Worm (Caenorhabditis elegans) whole organism, young adult: ENCODE data around the gene kxd-1.

ENCODE experiments used
- B0035.1 ChIP-seq: sonication (generic microtip); optimal IDR thresholded peaks from 2 replicates; lab custom pipeline; 2016; ENCODE audit warnings: missing genetic modification characterization, mild to moderate bottlenecking, missing compliant biosample characterization, missing genotype, missing genetic modification reagents
- C17E4.6 ChIP-seq: fragments of 200-800 bp; sonication (Bioruptor generic); IDR thresholded peaks from 2 replicates; pipeline ENCODE4 v1.3.6; 2022; ENCODE audit warnings: missing genetic modification reagents, missing genetic modification characterization, missing compliant biosample characterization
- D2030.7 ChIP-seq: fragments of 200-800 bp; sonication (Bioruptor generic); IDR thresholded peaks from 2 replicates; pipeline ENCODE4 v1.3.6; 2022; ENCODE audit warnings: missing genetic modification reagents, missing genetic modification characterization, missing compliant biosample characterization
- F22D6.2 ChIP-seq: sonication (generic microtip); optimal IDR thresholded peaks from 2 replicates; lab custom pipeline; 2016; ENCODE audit warnings: mild to moderate bottlenecking, missing genetic modification characterization, missing compliant biosample characterization
- F37B4.10 ChIP-seq: fragments of 200-800 bp; sonication (Bioruptor generic); IDR thresholded peaks from 2 replicates; pipeline ENCODE4 v1.3.6; 2022; ENCODE audit warnings: missing genetic modification characterization, missing compliant biosample characterization
- F55B11.4 ChIP-seq: sonication (generic microtip); optimal IDR thresholded peaks from 2 replicates; lab custom pipeline; 2016; ENCODE audit warnings: missing compliant biosample characterization, missing genetic modification characterization, borderline replicate concordance; ENCODE audit not compliant: insufficient read depth
- K12H6.12 ChIP-seq: fragments of 200-800 bp; sonication (Bioruptor generic); optimal IDR thresholded peaks from 2 replicates; lab custom pipeline; 2018; ENCODE audit warnings: mild to moderate bottlenecking, missing genetic modification characterization, missing compliant biosample characterization
- T07F8.4 ChIP-seq: sonication (generic microtip); optimal IDR thresholded peaks from 2 replicates; lab custom pipeline; 2016; ENCODE audit warnings: mild to moderate bottlenecking, missing genetic modification characterization, moderate library complexity, missing compliant biosample characterization
- Y67H2A.10 ChIP-seq: fragments of 200-800 bp; sonication (Bioruptor generic); conservative IDR thresholded peaks from 2 replicates; pipeline ENCODE4 v1.3.6; 2022; ENCODE audit warnings: missing genetic modification reagents, missing genetic modification characterization, missing compliant biosample characterization
- Y79H2A.3 ChIP-seq: fragments of 200-800 bp; sonication (Bioruptor generic); conservative IDR thresholded peaks from 2 replicates; pipeline ENCODE4 v1.3.6; 2022; ENCODE audit warnings: missing genetic modification reagents, missing genetic modification characterization, missing compliant biosample characterization
- atf-7 ChIP-seq: sonication (generic microtip); optimal IDR thresholded peaks from 2 replicates; lab custom pipeline; 2017; ENCODE audit warnings: mild to moderate bottlenecking, missing genetic modification characterization, missing compliant biosample characterization
- attf-3 ChIP-seq: fragments of 200-800 bp; sonication (Bioruptor generic); conservative IDR thresholded peaks from 2 replicates; pipeline ENCODE4 v1.3.6; 2022; ENCODE audit warnings: missing genetic modification reagents, missing genetic modification characterization, missing compliant biosample characterization
- attf-5 ChIP-seq: fragments of 200-800 bp; sonication (Bioruptor generic); optimal IDR thresholded peaks from 2 replicates; lab custom pipeline; 2018; ENCODE audit warnings: mild to moderate bottlenecking, missing genetic modification characterization, missing compliant biosample characterization
- bed-2 ChIP-seq: fragments of 200-800 bp; sonication (Bioruptor generic); IDR thresholded peaks from 2 replicates; pipeline ENCODE4 v1.3.6; 2022; ENCODE audit warnings: missing genetic modification reagents, missing genetic modification characterization, missing compliant biosample characterization
- cebp-1 ChIP-seq, 2 experiments: fragments of 200-800 bp in 1 of 2; sonication (Bioruptor generic) in 1 of 2; sonication (generic microtip) in 1 of 2; IDR thresholded peaks in 1 of 2; optimal IDR thresholded peaks in 1 of 2; 2 replicates each; pipeline versions ENCODE4 v1.3.6 to Lab custom; 2017 to 2022; ENCODE audit warnings: missing compliant biosample characterization in 2 of 2, missing genetic modification characterization in 2 of 2, mild to moderate bottlenecking in 1 of 2, missing genetic modification reagents in 1 of 2, moderate library complexity in 1 of 2
- ceh-27 ChIP-seq: fragments of 200-800 bp; sonication (Bioruptor generic); optimal IDR thresholded peaks from 2 replicates; lab custom pipeline; 2018; ENCODE audit warnings: mild to moderate bottlenecking, missing genetic modification characterization, moderate library complexity, missing compliant biosample characterization
- ceh-40 ChIP-seq: fragments of 200-800 bp; sonication (Bioruptor generic); IDR thresholded peaks from 2 replicates; pipeline ENCODE4 v1.3.6; 2022; ENCODE audit warnings: missing genetic modification characterization, missing compliant biosample characterization
- ceh-58 ChIP-seq: fragments of 200-800 bp; sonication (Bioruptor generic); IDR thresholded peaks from 2 replicates; pipeline ENCODE4 v1.3.6; 2022; ENCODE audit warnings: missing genetic modification characterization, missing compliant biosample characterization
- ceh-91 ChIP-seq: fragments of 200-800 bp; sonication (Bioruptor generic); IDR thresholded peaks from 2 replicates; pipeline ENCODE4 v1.3.6; 2022; ENCODE audit warnings: missing genetic modification reagents, missing genetic modification characterization, missing compliant biosample characterization
- die-1 ChIP-seq: sonication (generic microtip); optimal IDR thresholded peaks from 2 replicates; lab custom pipeline; 2016; ENCODE audit warnings: missing genotype, mild to moderate bottlenecking, missing genetic modification characterization, missing compliant biosample characterization
- efl-1 ChIP-seq: fragments of 150-350 bp; optimal IDR thresholded peaks from 2 replicates; lab custom pipeline; 2014; ENCODE audit warnings: missing biosample characterization, missing genetic modification reagents, missing genetic modification characterization
- egrh-3 ChIP-seq: fragments of 200-800 bp; sonication (Bioruptor generic); IDR thresholded peaks from 2 replicates; pipeline ENCODE4 v1.3.6; 2022; ENCODE audit warnings: missing genetic modification reagents, missing genetic modification characterization, missing compliant biosample characterization
- ets-4 ChIP-seq: fragments of 200-800 bp; sonication (Bioruptor generic); optimal IDR thresholded peaks from 2 replicates; lab custom pipeline; 2018; ENCODE audit warnings: mild to moderate bottlenecking, missing genetic modification characterization, missing compliant biosample characterization
- fkh-3 ChIP-seq: sonication (generic microtip); optimal IDR thresholded peaks from 2 replicates; lab custom pipeline; 2016; ENCODE audit warnings: mild to moderate bottlenecking, missing genetic modification characterization, missing compliant biosample characterization
- hmg-20 ChIP-seq: fragments of 200-800 bp; sonication (Bioruptor generic); IDR thresholded peaks from 2 replicates; pipeline ENCODE4 v1.3.6; 2022; ENCODE audit warnings: missing genetic modification reagents, missing genetic modification characterization, missing compliant biosample characterization
- lag-1 ChIP-seq: fragments of 200-800 bp; sonication (Bioruptor generic); IDR thresholded peaks from 2 replicates; pipeline ENCODE4 v1.3.6; 2022; ENCODE audit warnings: missing genetic modification reagents, missing genetic modification characterization, missing compliant biosample characterization
- let-607 ChIP-seq, 2 experiments: fragments of 200-800 bp in 1 of 2; sonication (Bioruptor generic) in 1 of 2; sonication (generic microtip) in 1 of 2; optimal IDR thresholded peaks; 2 replicates each; lab custom pipeline; 2016 to 2018; ENCODE audit warnings: mild to moderate bottlenecking in 2 of 2, missing compliant biosample characterization in 2 of 2, missing genetic modification characterization in 2 of 2, moderate library complexity in 2 of 2, missing genotype in 1 of 2
- lin-35 ChIP-seq, 3 experiments: fragments of 150-350 bp in 2 of 3; sonication (generic microtip) in 1 of 3; optimal IDR thresholded peaks; 2 replicates each; lab custom pipeline; 2014 to 2018; ENCODE audit warnings: missing biosample characterization in 3 of 3, missing genetic modification characterization in 3 of 3, missing genetic modification reagents in 3 of 3
- lin-54 ChIP-seq: fragments of 200-800 bp; sonication (Bioruptor generic); optimal IDR thresholded peaks from 2 replicates; lab custom pipeline; 2018; ENCODE audit warnings: mild to moderate bottlenecking, missing genetic modification characterization, missing compliant biosample characterization
- lsy-27 ChIP-seq: sonication (generic microtip); optimal IDR thresholded peaks from 2 replicates; lab custom pipeline; 2017; ENCODE audit warnings: missing genetic modification characterization, mild to moderate bottlenecking, missing compliant biosample characterization, antibody characterized with exemption, missing genotype, borderline replicate concordance; ENCODE audit not compliant: insufficient read depth
- madf-3 ChIP-seq: fragments of 200-800 bp; sonication (Bioruptor generic); IDR thresholded peaks from 2 replicates; pipeline ENCODE4 v1.3.6; 2022; ENCODE audit warnings: missing genetic modification reagents, missing genetic modification characterization, missing compliant biosample characterization
- madf-6 ChIP-seq: fragments of 200-800 bp; sonication (Bioruptor generic); IDR thresholded peaks from 2 replicates; pipeline ENCODE4 v1.3.6; 2022; ENCODE audit warnings: missing genetic modification reagents, missing genetic modification characterization, missing compliant biosample characterization
- madf-8 ChIP-seq: fragments of 200-800 bp; sonication (Bioruptor generic); conservative IDR thresholded peaks from 2 replicates; pipeline ENCODE4 v1.3.6; 2022; ENCODE audit warnings: missing genetic modification reagents, missing genetic modification characterization, missing compliant biosample characterization
- nfya-1 ChIP-seq: sonication (generic microtip); optimal IDR thresholded peaks from 2 replicates; lab custom pipeline; 2017; ENCODE audit warnings: antibody characterized with exemption, missing compliant biosample characterization, missing genetic modification characterization, borderline replicate concordance; ENCODE audit not compliant: insufficient read depth
- nfyb-1 ChIP-seq: fragments of 200-800 bp; sonication (Bioruptor generic); IDR thresholded peaks from 2 replicates; pipeline ENCODE4 v1.3.6; 2022; ENCODE audit warnings: missing genetic modification reagents, missing genetic modification characterization, missing compliant biosample characterization
- pha-4 ChIP-seq: fragments of 150-350 bp; sonication (generic microtip); optimal IDR thresholded peaks from 2 replicates; lab custom pipeline; 2014; ENCODE audit warnings: missing biosample characterization, missing genetic modification reagents, missing genetic modification characterization
- rpc-1 ChIP-seq, 2 experiments: fragments of 150-350 bp in 1 of 2; sonication (generic microtip) in 1 of 2; optimal IDR thresholded peaks; 2 replicates each; lab custom pipeline; 2014 to 2018; ENCODE audit warnings: missing biosample characterization in 1 of 2, missing genetic modification characterization in 1 of 2, missing genetic modification reagents in 1 of 2, missing genotype in 1 of 2
- snpc-4 ChIP-seq, 5 experiments: fragments of 150-350 bp in 1 of 5; sonication (generic microtip) in 4 of 5; optimal IDR thresholded peaks; 2 replicates each; lab custom pipeline; 2014 to 2018; ENCODE audit warnings: missing genetic modification characterization in 5 of 5, missing biosample characterization in 3 of 5, antibody characterized with exemption in 2 of 5, mild to moderate bottlenecking in 2 of 5, missing compliant biosample characterization in 2 of 5, missing genotype in 2 of 5, moderate library complexity in 2 of 5, missing genetic modification reagents in 1 of 5
- somi-1 ChIP-seq: fragments of 200-800 bp; sonication (Bioruptor generic); optimal IDR thresholded peaks from 2 replicates; lab custom pipeline; 2018; ENCODE audit warnings: mild to moderate bottlenecking, missing genetic modification characterization, missing compliant biosample characterization
- sptf-2 ChIP-seq: fragments of 200-800 bp; sonication (Bioruptor generic); optimal IDR thresholded peaks from 2 replicates; lab custom pipeline; 2018; ENCODE audit warnings: mild to moderate bottlenecking, missing genetic modification characterization, missing compliant biosample characterization
- tbp1 ChIP-seq: fragments of 200-800 bp; sonication (Bioruptor generic); optimal IDR thresholded peaks from 2 replicates; lab custom pipeline; 2018; ENCODE audit warnings: mild to moderate bottlenecking, missing genetic modification characterization, missing compliant biosample characterization
- tlf-1 ChIP-seq: fragments of 200-800 bp; sonication (Bioruptor generic); optimal IDR thresholded peaks from 2 replicates; lab custom pipeline; 2018; ENCODE audit warnings: mild to moderate bottlenecking, missing genetic modification characterization, missing compliant biosample characterization
- xnd-1 ChIP-seq: sonication (generic microtip); optimal IDR thresholded peaks from 2 replicates; lab custom pipeline; 2016; ENCODE audit warnings: missing genotype, missing genetic modification reagents, missing genetic modification characterization, missing compliant biosample characterization
- zfh-2 ChIP-seq: fragments of 200-800 bp; sonication (Bioruptor generic); conservative IDR thresholded peaks from 2 replicates; pipeline ENCODE4 v1.3.6; 2022; ENCODE audit warnings: missing genetic modification reagents, missing genetic modification characterization, missing compliant biosample characterization
- ztf-22 ChIP-seq: fragments of 200-800 bp; sonication (Bioruptor generic); optimal IDR thresholded peaks from 2 replicates; lab custom pipeline; 2018; ENCODE audit warnings: mild to moderate bottlenecking, missing genetic modification characterization, moderate library complexity, missing compliant biosample characterization
- ztf-25 ChIP-seq: fragments of 200-800 bp; sonication (Bioruptor generic); IDR thresholded peaks from 2 replicates; pipeline ENCODE4 v1.3.6; 2022; ENCODE audit warnings: missing genetic modification reagents, missing genetic modification characterization, missing compliant biosample characterization

kxd-1 gene

ce11 chrV:7230847-7231246, 9.6 kb downstream of the kxd-1 start, which contains the start of the genes gei-6 and krr-1 (continued):
- no peak for TF ChIP-seq lag-1 (GFP tag; lab: Robert Waterston, UW)
- no peak for TF ChIP-seq sptf-2
- TF ChIP-seq xnd-1, result no peak
- TF ChIP-seq lsy-27 (tag; lab: Kevin White, UChicago), result no peak
- peak; percentile 42; the same call in 1 of the 2 replicates for TF ChIP-seq zfh-2
- no peak for TF ChIP-seq fkh-3 (tag; lab: Kevin White, UChicago)
- no peak for TF ChIP-seq ztf-22 (GFP tag; lab: Kevin White, UChicago)
- no peak for TF ChIP-seq let-607 (tag; optimal IDR thresholded peaks at IDR 0.05; lab: Kevin White, UChicago)
- TF ChIP-seq madf-8 (GFP tag; lab: Robert Waterston, UW), result no peak
- TF ChIP-seq snpc-4 (GFP tag; optimal IDR thresholded peaks at IDR 0.05; lab: Kevin White, UChicago), result peak; percentile 9
- peak in 2 of 4 experiments; percentile 2 to 17 for TF ChIP-seq snpc-4 (tag; optimal IDR thresholded peaks at IDR 0.05; lab: Kevin White, UChicago)
- TF ChIP-seq ceh-27 (GFP tag; lab: Kevin White, UChicago), result peak; percentile 9
- no peak for TF ChIP-seq hmg-20 (GFP tag; lab: Robert Waterston, UW)
- no peak for TF ChIP-seq die-1 (tag; lab: Kevin White, UChicago)
- no peak for TF ChIP-seq T07F8.4 (tag; lab: Kevin White, UChicago)
- no peak for TF ChIP-seq atf-7 (tag; lab: Kevin White, UChicago)
- no peak for TF ChIP-seq pha-4 (tag; lab: Kevin White, UChicago)
- 0 out of 2 replicates have a peak, but pooled peaks have one; percentile 37 for TF ChIP-seq attf-3
- no peak for TF ChIP-seq Y67H2A.10 (GFP tag; lab: Robert Waterston, UW)
- no peak for TF ChIP-seq ceh-40 (GFP tag; lab: Robert Waterston, UW)
- TF ChIP-seq madf-6 (GFP tag; lab: Robert Waterston, UW), result peak; percentile 55; the same call in 1 of the 2 replicates
- no peak for TF ChIP-seq ceh-91 (GFP tag; lab: Robert Waterston, UW)
- no peak for TF ChIP-seq nfya-1 (tag; lab: Kevin White, UChicago)
- TF ChIP-seq lin-54 (GFP tag; lab: Kevin White, UChicago), result peak; percentile 14
- TF ChIP-seq K12H6.12 (tag; lab: Kevin White, UChicago), result no peak
- TF ChIP-seq nfyb-1 (GFP tag; lab: Robert Waterston, UW), result no peak
- TF ChIP-seq somi-1 (GFP tag; lab: Kevin White, UChicago), result no peak
- TF ChIP-seq F22D6.2 (tag; lab: Kevin White, UChicago), result no peak
- TF ChIP-seq ztf-25, result no peak
- TF ChIP-seq efl-1, result no peak
- TF ChIP-seq Y79H2A.3 (GFP tag; lab: Robert Waterston, UW), result no peak
- TF ChIP-seq ceh-58, result no peak
- TF ChIP-seq rpc-1 (optimal IDR thresholded peaks at IDR 0.05; lab: Kevin White, UChicago), result peak; percentile 34
- TF ChIP-seq rpc-1 (tag; optimal IDR thresholded peaks at IDR 0.05; lab: Kevin White, UChicago), result no peak
- TF ChIP-seq attf-5 (GFP tag; lab: Kevin White, UChicago), result peak; percentile 60
- 0 out of 2 replicates have a peak, but pooled peaks have one; percentile 34 for TF ChIP-seq egrh-3 (GFP tag; lab: Robert Waterston, UW)
- peak in 1 of 3 experiments; percentile 53 for TF ChIP-seq lin-35 (GFP tag; optimal IDR thresholded peaks at IDR 0.05; lab: Kevin White, UChicago)
- TF ChIP-seq ets-4, result no peak
- TF ChIP-seq C17E4.6 (GFP tag; lab: Robert Waterston, UW), result no peak
- TF ChIP-seq tlf-1 (GFP tag; lab: Kevin White, UChicago), result no peak
- no peak for TF ChIP-seq B0035.1 (tag; lab: Kevin White, UChicago)
- TF ChIP-seq bed-2 (GFP tag; lab: Robert Waterston, UW), result no peak
- peak; percentile 25 for TF ChIP-seq tbp1
- no peak for TF ChIP-seq F37B4.10
- no peak for TF ChIP-seq F55B11.4
- TF ChIP-seq cebp-1 (GFP tag; IDR thresholded peaks at IDR 0.05; lab: Robert Waterston, UW), result no peak
- peak; percentile 51 for TF ChIP-seq cebp-1 (tag; optimal IDR thresholded peaks at IDR 0.05; lab: Kevin White, UChicago)
- no peak for TF ChIP-seq madf-3 (GFP tag; lab: Robert Waterston, UW)
- no peak for TF ChIP-seq D2030.7 (GFP tag; lab: Robert Waterston, UW)
